Fruit fly (Drosophila melanogaster): ENCODE data around the gene CG4080.

Gene CG4080

DNA sequence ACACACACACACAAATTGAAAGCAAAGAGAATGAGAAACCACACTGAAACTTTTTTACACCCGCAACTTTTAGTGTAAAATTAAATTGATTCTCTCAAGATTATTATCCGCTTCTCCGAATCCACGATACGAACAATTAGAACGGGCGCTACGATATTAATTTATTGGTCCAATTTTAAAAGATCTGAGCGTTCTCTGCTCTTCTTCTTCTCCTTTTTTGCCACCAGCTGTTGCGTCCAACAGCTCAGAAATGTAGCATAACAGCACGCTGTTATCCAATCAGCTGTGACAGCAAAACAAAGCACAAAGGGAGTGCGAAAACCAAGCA lies 40.4 kb downstream of the CG4080 start, which contains the start of the genes UGP and Svip (continued):
- TF ChIP-seq CG17568 (GFP tag; optimal IDR thresholded peaks at IDR 0.05) (peak; percentile 25), Ravus (GFP tag; IDR thresholded peaks at IDR 0.05) (no peak), CG13287 (GFP tag; IDR thresholded peaks at IDR 0.05; ENCODE audit: partially characterized antibody) (peak; percentile 29), ash1 (GFP tag; optimal IDR thresholded peaks at IDR 0.05) (no peak), sens (GFP tag) (peak; percentile 54), lbe (GFP tag; optimal IDR thresholded peaks at IDR 0.05) (peak; percentile 28), CG2678 (tag; optimal IDR thresholded peaks at IDR 0.05) (peak; percentile 1), gfzf (GFP tag; optimal IDR thresholded peaks at IDR 0.05) (peak; percentile 9), CG4360 (GFP tag; IDR thresholded peaks at IDR 0.05) (0 out of 2 replicates have a peak, but pooled peaks have one; percentile 5), lola (GFP tag; optimal IDR thresholded peaks at IDR 0.05) (no peak), CG10543 (GFP tag; optimal IDR thresholded peaks at IDR 0.05) (no peak), gsb (GFP tag; IDR thresholded peaks at IDR 0.05) (no peak), CG17186 (GFP tag; optimal IDR thresholded peaks at IDR 0.05) (peak; percentile 99), Doc2 (GFP tag; IDR thresholded peaks at IDR 0.05) (no peak), psq (GFP tag; optimal IDR thresholded peaks at IDR 0.05) (peak; percentile 25), CG11695 (GFP tag; IDR thresholded peaks at IDR 0.05) (0 out of 3 replicates have a peak, but pooled peaks have one; percentile 21), CoRest (tag; optimal IDR thresholded peaks at IDR 0.05) (peak; percentile 3), Hand (GFP tag; optimal IDR thresholded peaks at IDR 0.05) (no peak), E2f2 (GFP tag; IDR thresholded peaks at IDR 0.05) (peak; percentile 30; the same call in 1 of the 2 replicates), CG15601 (tag; optimal IDR thresholded peaks at IDR 0.05) (peak; percentile 29), MESR4 (GFP tag; optimal IDR thresholded peaks at IDR 0.05) (peak; percentile 43), ci (GFP tag; IDR thresholded peaks at IDR 0.05) (0 out of 3 replicates have a peak, but pooled peaks have one; percentile 26), insv (GFP tag; optimal IDR thresholded peaks at IDR 0.05) (peak in 1 of 2 experiments; percentile 85), unc-4 (GFP tag; IDR thresholded peaks at IDR 0.05; ENCODE audit: partially characterized antibody) (0 out of 2 replicates have a peak, but pooled peaks have one; percentile 18), ap (GFP tag; IDR thresholded peaks at IDR 0.05) (no peak), Atf6 (GFP tag; IDR thresholded peaks at IDR 0.05) (0 out of 2 replicates have a peak, but pooled peaks have one; percentile 8), Bteb2 (GFP tag; optimal IDR thresholded peaks at IDR 0.05) (peak; percentile 10), her (GFP tag; optimal IDR thresholded peaks at IDR 0.05) (peak; percentile 1), hbn (GFP tag; IDR thresholded peaks at IDR 0.05; ENCODE audit: partially characterized antibody) (peak; percentile 25; the same call in 1 of the 2 replicates), CG12769 (tag; optimal IDR thresholded peaks at IDR 0.05) (peak; percentile 27), Ada2b (GFP tag; IDR thresholded peaks at IDR 0.05) (peak; percentile 30; the same call in 1 of the 2 replicates), HHEX (GFP tag; optimal IDR thresholded peaks at IDR 0.05) (no peak), CG2116 (GFP tag; optimal IDR thresholded peaks at IDR 0.05) (peak; percentile 15), CG12299 (tag; optimal IDR thresholded peaks at IDR 0.05) (peak; percentile 7), Med (GFP tag) (peak; percentile 84), Drgx (GFP tag; IDR thresholded peaks at IDR 0.05) (peak; percentile 65; the same call in 1 of the 2 replicates), Ets97D (GFP tag; optimal IDR thresholded peaks at IDR 0.05) (peak; percentile 3), Fer3 (tag; optimal IDR thresholded peaks at IDR 0.05) (peak; percentile 13)

DNA sequence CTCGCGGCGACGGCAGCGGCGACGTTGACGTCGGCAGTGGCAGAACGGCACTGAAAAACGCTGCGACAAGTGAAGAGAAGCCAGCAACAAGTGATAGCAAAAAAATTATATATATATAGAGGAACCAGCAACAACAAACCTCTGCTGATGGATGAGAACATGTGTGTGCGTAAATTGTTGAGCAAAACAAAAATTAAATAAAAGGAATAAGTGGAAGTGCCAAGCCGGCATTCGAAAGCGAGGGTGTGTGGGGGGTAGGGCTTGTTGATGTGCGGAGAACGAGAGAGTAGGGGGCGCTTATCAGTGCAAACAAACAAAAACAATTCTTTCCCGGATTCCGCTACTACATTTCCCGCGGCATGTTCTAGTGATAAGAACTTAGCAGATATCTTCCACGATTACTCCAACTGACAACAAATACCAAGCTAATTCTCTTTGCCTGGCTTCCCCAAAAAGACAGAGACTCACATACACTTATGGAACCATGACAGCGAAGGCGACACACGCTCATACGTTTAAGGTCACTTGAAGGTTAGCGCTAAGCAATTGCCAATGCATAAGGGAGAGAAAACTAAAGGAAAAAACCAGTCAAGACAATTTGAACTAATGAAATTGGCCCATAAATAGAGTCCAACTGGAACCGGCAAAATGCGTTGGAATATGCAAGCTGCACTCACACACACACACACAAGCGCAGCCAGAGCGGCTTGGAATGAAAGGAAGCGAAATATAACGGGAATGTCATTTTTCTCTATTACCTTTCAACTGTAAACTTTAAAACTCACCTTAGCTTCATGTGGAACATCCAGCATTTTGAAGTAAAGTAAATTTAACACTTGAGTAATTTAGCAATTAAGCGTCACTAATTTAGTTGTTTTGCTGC lies 41.0 kb downstream of the CG4080 start:
- TF ChIP-seq CG12744 (GFP tag; optimal IDR thresholded peaks at IDR 0.05) (no peak), CG9727 (GFP tag; optimal IDR thresholded peaks at IDR 0.05) (no peak), CG12391 (tag; optimal IDR thresholded peaks at IDR 0.05) (no peak), Jarid2 (GFP tag; optimal IDR thresholded peaks at IDR 0.05) (no peak), Asciz (GFP tag; optimal IDR thresholded peaks at IDR 0.05) (no peak), Med (GFP tag) (no peak), CTCF (GFP tag; optimal IDR thresholded peaks at IDR 0.05) (no peak), repo (GFP tag; optimal IDR thresholded peaks at IDR 0.05) (no peak), CG3847 (GFP tag; IDR thresholded peaks at IDR 0.05) (no peak), MBD-R2 (GFP tag; IDR thresholded peaks at IDR 0.05) (no peak), sisA (GFP tag; IDR thresholded peaks at IDR 0.05) (no peak), CG6272 (GFP tag; IDR thresholded peaks at IDR 0.05) (no peak), Dll (GFP tag; IDR thresholded peaks at IDR 0.05; ENCODE audit: partially characterized antibody) (0 out of 4 replicates have a peak, but pooled peaks have one; percentile 23), B-H1 (GFP tag; IDR thresholded peaks at IDR 0.05) (no peak)

All from whole organism, embryonic.